Fruit fly (Drosophila melanogaster): ENCODE measurements around the gene CG13392.

DNA sequence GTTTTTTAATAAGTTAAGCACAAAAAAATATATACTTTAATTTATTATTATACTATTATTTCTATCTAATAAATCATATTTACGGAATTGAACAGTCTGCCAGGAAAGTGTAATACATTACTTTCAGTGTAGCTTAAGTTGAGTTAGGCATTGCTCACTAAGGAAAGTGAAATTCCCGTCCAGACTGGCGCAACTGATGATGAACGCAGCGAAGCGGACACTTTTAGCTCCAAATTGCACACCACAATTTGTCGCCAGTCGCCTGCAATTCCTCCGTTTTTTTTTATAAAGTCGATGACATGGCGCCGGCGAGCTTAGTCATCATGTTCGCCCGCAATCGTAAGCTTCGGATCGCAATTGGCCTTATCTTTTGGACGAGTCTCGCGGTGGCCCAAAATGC is 16.1 kb upstream of the CG13392 start, which contains the start of gene CG13386:
- TF ChIP-seq CG15710 (tag; optimal IDR thresholded peaks at IDR 0.05) = no peak
- no peak for TF ChIP-seq gl (tag; optimal IDR thresholded peaks at IDR 0.05)
- TF ChIP-seq CG10348 (GFP tag; IDR thresholded peaks at IDR 0.05) = no peak
- no peak for TF ChIP-seq CG8301 (tag; optimal IDR thresholded peaks at IDR 0.05)
- TF ChIP-seq CG34367 (tag; optimal IDR thresholded peaks at IDR 0.05) = no peak
- TF ChIP-seq CG12605 (GFP tag; IDR thresholded peaks at IDR 0.05) = no peak
- TF ChIP-seq CG32121 (GFP tag; IDR thresholded peaks at IDR 0.05) = no peak
- TF ChIP-seq Ets98B (GFP tag; IDR thresholded peaks at IDR 0.05) = no peak
- TF ChIP-seq rn (GFP tag; IDR thresholded peaks at IDR 0.05) = no peak
- TF ChIP-seq fd96Ca (GFP tag; IDR thresholded peaks at IDR 0.05) = no peak
- TF ChIP-seq EcR (GFP tag; optimal IDR thresholded peaks at IDR 0.05) = no peak
- no peak for TF ChIP-seq D1 (tag; optimal IDR thresholded peaks at IDR 0.05)
- no peak for TF ChIP-seq CG13204 (GFP tag; optimal IDR thresholded peaks at IDR 0.05)
- TF ChIP-seq Pif1A (GFP tag; optimal IDR thresholded peaks at IDR 0.05) = no peak
